Worm (Caenorhabditis elegans) whole organism, late embryonic: ENCODE results near the gene F53A10.2.

Experiments used
- C08G9.2 ChIP-seq: sonication (generic microtip); optimal IDR thresholded peaks from 2 replicates; lab custom pipeline; 2016; ENCODE audit warnings: mild to moderate bottlenecking, missing genetic modification characterization, moderate library complexity, missing compliant biosample characterization
- C38D4.7 ChIP-seq: fragments of 200-800 bp; sonication (Bioruptor generic); optimal IDR thresholded peaks from 2 replicates; lab custom pipeline; 2018; ENCODE audit warnings: mild to moderate bottlenecking, missing genetic modification characterization, moderate library complexity, missing compliant biosample characterization
- F13H6.1 ChIP-seq: sonication (generic microtip); optimal IDR thresholded peaks from 2 replicates; lab custom pipeline; 2016; ENCODE audit warnings: missing genetic modification characterization, missing compliant biosample characterization
- T23F11.4 ChIP-seq: fragments of 200-800 bp; sonication (Bioruptor generic); optimal IDR thresholded peaks from 2 replicates; lab custom pipeline; 2018; ENCODE audit warnings: mild to moderate bottlenecking, missing genetic modification characterization, missing compliant biosample characterization
- Y22D7AL.16 ChIP-seq: sonication (generic microtip); optimal IDR thresholded peaks from 2 replicates; lab custom pipeline; 2016; ENCODE audit warnings: missing genetic modification characterization, missing compliant biosample characterization
- ahr-1 ChIP-seq: sonication (generic microtip); optimal IDR thresholded peaks from 2 replicates; lab custom pipeline; 2016; ENCODE audit warnings: missing genetic modification characterization, missing compliant biosample characterization
- ceh-18 ChIP-seq: sonication (generic microtip); optimal IDR thresholded peaks from 2 replicates; lab custom pipeline; 2016; ENCODE audit warnings: missing genetic modification characterization, missing compliant biosample characterization
- ceh-19 ChIP-seq: fragments of 200-800 bp; sonication (Bioruptor generic); optimal IDR thresholded peaks from 2 replicates; lab custom pipeline; 2018; ENCODE audit warnings: mild to moderate bottlenecking, missing genetic modification characterization, missing compliant biosample characterization
- ceh-22 ChIP-seq: sonication (generic microtip); optimal IDR thresholded peaks from 2 replicates; lab custom pipeline; 2017; ENCODE audit warnings: missing biosample characterization, missing genetic modification characterization
- ceh-45 ChIP-seq: fragments of 200-800 bp; sonication (Bioruptor generic); IDR thresholded peaks from 2 replicates; pipeline ENCODE4 v1.3.6; 2022; ENCODE audit warnings: missing genetic modification reagents, missing genetic modification characterization, missing compliant biosample characterization
- ceh-48 ChIP-seq: sonication (generic microtip); optimal IDR thresholded peaks from 2 replicates; lab custom pipeline; 2016; ENCODE audit warnings: missing genetic modification characterization, inconsistent platforms, missing compliant biosample characterization
- ceh-9 ChIP-seq: sonication (generic microtip); optimal IDR thresholded peaks from 2 replicates; lab custom pipeline; 2016; ENCODE audit warnings: mild to moderate bottlenecking, missing genetic modification characterization, inconsistent platforms, missing compliant biosample characterization
- dve-1 ChIP-seq: sonication (generic microtip); optimal IDR thresholded peaks from 2 replicates; lab custom pipeline; 2017; ENCODE audit warnings: antibody characterized with exemption, mild to moderate bottlenecking, missing genetic modification characterization, missing compliant biosample characterization
- elt-2 ChIP-seq: sonication (generic microtip); optimal IDR thresholded peaks from 2 replicates; lab custom pipeline; 2016; ENCODE audit warnings: missing genetic modification reagents, missing genetic modification characterization, missing compliant biosample characterization
- eyg-1 ChIP-seq: sonication (generic microtip); optimal IDR thresholded peaks from 2 replicates; lab custom pipeline; 2016; ENCODE audit warnings: missing genotype, missing genetic modification characterization, missing compliant biosample characterization
- fax-1 ChIP-seq: sonication (generic microtip); optimal IDR thresholded peaks from 2 replicates; lab custom pipeline; 2016; ENCODE audit warnings: missing genotype, missing genetic modification characterization, missing compliant biosample characterization
- fkh-10 ChIP-seq: fragments of 150-350 bp; optimal IDR thresholded peaks from 2 replicates; lab custom pipeline; 2014; ENCODE audit warnings: missing biosample characterization, missing genetic modification reagents, missing genetic modification characterization
- gmeb-2 ChIP-seq: sonication (generic microtip); optimal IDR thresholded peaks from 2 replicates; lab custom pipeline; 2016; ENCODE audit warnings: missing genetic modification characterization, inconsistent platforms, missing compliant biosample characterization
- hlh-13 ChIP-seq: fragments of 200-800 bp; sonication (Bioruptor generic); optimal IDR thresholded peaks from 2 replicates; lab custom pipeline; 2018; ENCODE audit warnings: mild to moderate bottlenecking, missing genetic modification characterization, missing compliant biosample characterization
- hlh-8 ChIP-seq: sonication (generic microtip); optimal IDR thresholded peaks from 2 replicates; lab custom pipeline; 2016; ENCODE audit warnings: missing genotype, missing genetic modification characterization, missing compliant biosample characterization
- lin-11 ChIP-seq: fragments of 200-800 bp; sonication (Bioruptor generic); optimal IDR thresholded peaks from 2 replicates; lab custom pipeline; 2018; ENCODE audit warnings: mild to moderate bottlenecking, missing genetic modification characterization, missing compliant biosample characterization
- mec-3 ChIP-seq: sonication (generic microtip); optimal IDR thresholded peaks from 2 replicates; lab custom pipeline; 2016; ENCODE audit warnings: borderline replicate concordance, missing genetic modification characterization, missing compliant biosample characterization
- nfya-1 ChIP-seq: sonication (generic microtip); optimal IDR thresholded peaks from 2 replicates; lab custom pipeline; 2017; ENCODE audit warnings: missing genetic modification characterization, mild to moderate bottlenecking, missing compliant biosample characterization, antibody characterized with exemption, moderate library complexity
- nhr-11 ChIP-seq: fragments of 150-350 bp; optimal IDR thresholded peaks from 2 replicates; lab custom pipeline; 2014; ENCODE audit warnings: missing biosample characterization, missing genetic modification characterization
- nhr-232 ChIP-seq: sonication (generic microtip); optimal IDR thresholded peaks from 2 replicates; lab custom pipeline; 2016; ENCODE audit warnings: missing genetic modification characterization, missing compliant biosample characterization
- npax-4 ChIP-seq: sonication (generic microtip); optimal IDR thresholded peaks from 2 replicates; lab custom pipeline; 2016; ENCODE audit warnings: missing genetic modification characterization, missing compliant biosample characterization
- pag-3 ChIP-seq: sonication (generic microtip); optimal IDR thresholded peaks from 2 replicates; lab custom pipeline; 2016; ENCODE audit warnings: missing compliant biosample characterization, missing genetic modification characterization, borderline replicate concordance
- pax-1 ChIP-seq: fragments of 150-350 bp; optimal IDR thresholded peaks from 2 replicates; lab custom pipeline; 2014; ENCODE audit warnings: missing biosample characterization, missing genetic modification characterization
- pros-1 ChIP-seq: fragments of 150-350 bp; optimal IDR thresholded peaks from 2 replicates; lab custom pipeline; 2014; ENCODE audit warnings: missing biosample characterization, missing genetic modification reagents, missing genetic modification characterization
- ref-2 ChIP-seq: sonication (generic microtip); optimal IDR thresholded peaks from 2 replicates; lab custom pipeline; 2016; ENCODE audit warnings: missing genetic modification characterization, missing compliant biosample characterization
- sox-2 ChIP-seq: fragments of 200-800 bp; sonication (Bioruptor generic); IDR thresholded peaks from 2 replicates; pipeline ENCODE4 v1.3.6; 2022; ENCODE audit warnings: missing genetic modification reagents, missing genetic modification characterization, missing compliant biosample characterization
- ttx-3 ChIP-seq: sonication (generic microtip); optimal IDR thresholded peaks from 2 replicates; lab custom pipeline; 2016; ENCODE audit warnings: missing genetic modification reagents, missing genetic modification characterization, missing compliant biosample characterization
- unc-3 ChIP-seq, 2 experiments: fragments of 200-800 bp in 1 of 2; sonication (Bioruptor generic) in 1 of 2; sonication (generic microtip) in 1 of 2; conservative IDR thresholded peaks in 1 of 2; optimal IDR thresholded peaks in 1 of 2; 2 replicates each; pipeline versions ENCODE4 v1.3.6 to Lab custom; 2016 to 2022; ENCODE audit warnings: missing compliant biosample characterization in 2 of 2, missing genetic modification characterization in 2 of 2, missing genetic modification reagents in 1 of 2
- unc-55 ChIP-seq: sonication (generic microtip); optimal IDR thresholded peaks from 2 replicates; lab custom pipeline; 2017; ENCODE audit warnings: missing biosample characterization, missing genetic modification reagents, missing genetic modification characterization
- ztf-16 ChIP-seq: sonication (generic microtip); optimal IDR thresholded peaks from 2 replicates; lab custom pipeline; 2017; ENCODE audit warnings: missing genetic modification characterization, missing compliant biosample characterization

The F53A10.2 gene

DNA sequence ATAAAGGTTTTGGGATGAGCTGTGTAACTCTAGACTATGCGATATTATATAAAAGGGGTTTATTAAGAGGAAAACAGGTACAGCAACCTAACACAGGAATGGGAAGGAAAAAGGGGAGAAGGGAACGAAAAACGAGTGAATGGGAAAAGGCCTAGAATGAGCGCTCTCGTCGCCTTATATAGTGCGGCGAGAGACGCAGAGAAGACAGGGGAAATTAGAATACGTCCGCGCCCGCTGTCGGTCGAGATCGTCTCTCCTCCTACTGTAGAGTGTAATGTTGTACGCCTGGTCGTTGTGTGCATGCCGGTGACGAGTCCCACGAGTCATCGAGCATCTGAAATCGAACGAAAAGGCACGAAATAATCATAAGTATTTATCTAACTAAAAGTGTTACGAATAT is 43.9 kb upstream of the F53A10.2 start:
- TF ChIP-seq nhr-232 (tag; lab: Kevin White, UChicago) (no peak), hlh-8 (no peak), ahr-1 (tag; lab: Kevin White, UChicago) (no peak), ceh-48 (tag; lab: Kevin White, UChicago) (no peak), hlh-13 (no peak), elt-2 (tag; lab: Kevin White, UChicago) (no peak), dve-1 (tag; lab: Kevin White, UChicago) (no peak), sox-2 (no peak), pros-1 (tag; lab: Kevin White, UChicago) (no peak), gmeb-2 (tag; lab: Kevin White, UChicago) (no peak), lin-11 (no peak), ztf-16 (tag; lab: Kevin White, UChicago) (no peak), ceh-9 (tag; lab: Kevin White, UChicago) (no peak), F13H6.1 (tag; lab: Kevin White, UChicago) (no peak), ceh-19 (GFP tag; lab: Kevin White, UChicago) (no peak), pax-1 (tag; lab: Kevin White, UChicago) (no peak)

DNA sequence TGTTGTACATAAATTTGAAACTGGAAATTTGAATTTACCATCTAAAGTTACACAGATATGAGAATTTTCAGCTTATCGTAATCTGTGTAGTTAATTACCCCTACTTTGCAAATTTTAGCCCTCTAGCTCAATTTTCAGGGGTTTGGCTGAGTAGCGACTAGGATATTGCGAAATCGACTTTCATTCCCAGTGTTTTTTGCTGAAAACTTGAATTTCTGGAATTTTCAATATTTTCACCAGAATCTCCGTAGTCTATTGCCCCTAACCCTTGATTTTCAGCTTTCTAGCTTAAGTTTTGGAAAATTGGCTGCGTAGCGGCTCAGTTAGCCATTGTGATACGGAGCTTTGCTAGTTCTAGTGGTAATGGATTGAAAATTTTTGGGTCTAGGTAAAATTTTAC is 40.0 kb upstream of the F53A10.2 start:
- no peak for TF ChIP-seq ceh-9 (tag; lab: Kevin White, UChicago)
- no peak for TF ChIP-seq ttx-3
- TF ChIP-seq ceh-22: no peak
- TF ChIP-seq ref-2 (tag; lab: Kevin White, UChicago): no peak
- no peak for TF ChIP-seq fax-1
- no peak for TF ChIP-seq ceh-45
- TF ChIP-seq gmeb-2 (tag; lab: Kevin White, UChicago): no peak
- TF ChIP-seq hlh-8: no peak
- no peak for TF ChIP-seq Y22D7AL.16 (tag; lab: Kevin White, UChicago)
- no peak for TF ChIP-seq elt-2 (tag; lab: Kevin White, UChicago)
- TF ChIP-seq nfya-1 (tag; lab: Kevin White, UChicago): no peak
- TF ChIP-seq C38D4.7 (GFP tag; lab: Kevin White, UChicago): no peak
- no peak for TF ChIP-seq pag-3 (tag; lab: Kevin White, UChicago)
- TF ChIP-seq npax-4 (tag; lab: Kevin White, UChicago): no peak
- TF ChIP-seq unc-55 (GFP tag; lab: Kevin White, UChicago): no peak
- no peak for TF ChIP-seq ceh-48 (tag; lab: Kevin White, UChicago)
- no peak for TF ChIP-seq pros-1 (tag; lab: Kevin White, UChicago)
- no peak for TF ChIP-seq T23F11.4 (GFP tag; lab: Kevin White, UChicago)
- no peak for TF ChIP-seq pax-1 (tag; lab: Kevin White, UChicago)
- TF ChIP-seq, all 69 proteins: peak for 0

- TF ChIP-seq elt-2 (tag; lab: Kevin White, UChicago) (peak; percentile 40), nhr-11 (tag; lab: Kevin White, UChicago) (no peak)
- TF ChIP-seq, all 69 proteins: peak for 1
These were observed 37.5 kb upstream of the F53A10.2 start for ce11 chrII:1159718-1160117.

DNA sequence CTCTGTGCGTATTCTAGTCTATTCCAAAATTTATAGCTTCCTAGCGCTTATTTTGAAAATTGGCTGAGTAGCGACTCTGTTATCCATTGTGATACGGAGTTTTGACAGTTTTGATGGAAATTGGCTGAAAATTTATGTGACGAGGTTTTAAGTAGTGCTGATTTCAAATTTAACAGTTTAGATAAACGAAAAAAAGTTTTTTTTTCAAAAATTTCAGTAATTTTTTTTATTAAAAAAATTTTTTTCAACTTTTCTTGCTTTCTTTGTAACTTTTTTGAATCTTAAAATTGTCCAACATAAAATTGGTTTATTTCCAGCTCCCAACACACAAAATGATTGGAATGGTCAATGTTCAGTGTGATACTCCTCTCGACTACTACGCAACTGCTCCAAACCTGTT is 33.9 kb upstream of the F53A10.2 start, which contains the start of gene T23F4.2:
TSS of gene T23F4.2 (plus strand) at position 301 of the 400 bp plus-strand sequence.
- TF ChIP-seq mec-3 (tag; lab: Kevin White, UChicago): no peak
- no peak for TF ChIP-seq ceh-22
- no peak for TF ChIP-seq ceh-18
- no peak for TF ChIP-seq C08G9.2 (tag; lab: Kevin White, UChicago)
- TF ChIP-seq unc-3 (GFP tag; conservative IDR thresholded peaks at IDR 0.05; lab: Robert Waterston, UW): no peak
- no peak for TF ChIP-seq unc-3 (tag; optimal IDR thresholded peaks at IDR 0.05; lab: Kevin White, UChicago)
- TF ChIP-seq fkh-10 (GFP tag; lab: Kevin White, UChicago): no peak
- no peak for TF ChIP-seq eyg-1 (tag; lab: Kevin White, UChicago)
